Fruit fly (Drosophila melanogaster) whole organism, wandering third instar larva: ENCODE measurements around the gene simj.

Experiments used
- Abd-B ChIP-seq: fragments of >200 bp; optimal IDR thresholded peaks from 2 replicates; lab custom pipeline; 2017; ENCODE audit warnings: missing biosample characterization, missing genetic modification characterization
- CG32264 ChIP-seq: fragments of 200-800 bp; sonication (Bioruptor generic); optimal IDR thresholded peaks from 2 replicates; lab custom pipeline; 2016; ENCODE audit warnings: missing biosample characterization, missing genetic modification characterization
- CG9705 ChIP-seq: fragments of 200-800 bp; sonication (Bioruptor generic); optimal IDR thresholded peaks from 2 replicates; lab custom pipeline; 2018; ENCODE audit warnings: missing biosample characterization, mild to moderate bottlenecking, missing genetic modification characterization
- CrebA ChIP-seq: fragments of 200-800 bp; sonication (Bioruptor generic); optimal IDR thresholded peaks from 2 replicates; lab custom pipeline; 2016; ENCODE audit warnings: missing biosample characterization, mild to moderate bottlenecking, missing genetic modification characterization, borderline replicate concordance
- Dif ChIP-seq: fragments of 200-275, 200-300 bp; sonication (Bioruptor generic); optimal IDR thresholded peaks from 2 replicates; lab custom pipeline; 2018; ENCODE audit warnings: missing biosample characterization, missing genetic modification characterization; ENCODE audit not compliant: partially characterized antibody
- GATAd ChIP-seq: sonication (Bioruptor generic); optimal IDR thresholded peaks from 2 replicates; lab custom pipeline; 2016; ENCODE audit warnings: missing biosample characterization, missing genetic modification characterization
- HLH106 ChIP-seq: fragments of 200-800 bp; optimal IDR thresholded peaks from 3 replicates; lab custom pipeline; 2019; ENCODE audit warnings: missing biosample characterization, mild to moderate bottlenecking, missing genetic modification characterization, moderate library complexity
- Hnf4 ChIP-seq: fragments of 200-800 bp; sonication (Bioruptor generic); optimal IDR thresholded peaks from 2 replicates; lab custom pipeline; 2016; ENCODE audit warnings: missing biosample characterization, mild to moderate bottlenecking, missing genetic modification characterization
- Hr78 ChIP-seq: fragments of >200 bp; optimal IDR thresholded peaks from 2 replicates; lab custom pipeline; 2017; ENCODE audit warnings: missing biosample characterization, missing genetic modification characterization
- Jra ChIP-seq: sonication (Bioruptor generic); optimal IDR thresholded peaks from 2 replicates; lab custom pipeline; 2016; ENCODE audit warnings: missing biosample characterization, missing genetic modification characterization
- Mio ChIP-seq: sonication (Bioruptor generic); optimal IDR thresholded peaks from 2 replicates; lab custom pipeline; 2016; ENCODE audit warnings: missing biosample characterization, missing genetic modification characterization
- Rel ChIP-seq, 2 experiments: fragments of 200-800 bp; sonication (Bioruptor generic) in 1 of 2; optimal IDR thresholded peaks; 2 replicates in 1 of 2; 3 replicates in 1 of 2; lab custom pipeline; 2016 to 2019; ENCODE audit warnings: mild to moderate bottlenecking in 2 of 2, missing biosample characterization in 2 of 2, missing genetic modification characterization in 2 of 2, moderate library complexity in 1 of 2
- Sp1 ChIP-seq: fragments of 200-800 bp; sonication (Bioruptor generic); optimal IDR thresholded peaks from 3 replicates; lab custom pipeline; 2019; ENCODE audit warnings: missing biosample characterization, mild to moderate bottlenecking, missing genetic modification characterization, moderate library complexity
- Vsx2 ChIP-seq: fragments of 200-300, 225-300 bp; sonication (Bioruptor generic); optimal IDR thresholded peaks from 2 replicates; lab custom pipeline; 2018; ENCODE audit warnings: missing biosample characterization, missing genetic modification characterization; ENCODE audit not compliant: partially characterized antibody
- brk ChIP-seq: fragments of 200-800 bp; sonication (Bioruptor generic); optimal IDR thresholded peaks from 2 replicates; lab custom pipeline; 2016; ENCODE audit warnings: missing biosample characterization, mild to moderate bottlenecking, missing genetic modification characterization
- dl ChIP-seq, 2 experiments: fragments of 175-275, 200-275 bp in 1 of 2; fragments of 200-275 bp in 1 of 2; sonication (Bioruptor generic); optimal IDR thresholded peaks; lab custom pipeline; 2018; ENCODE audit warnings: mild to moderate bottlenecking in 2 of 2, missing biosample characterization in 2 of 2, missing genetic modification characterization in 2 of 2, moderate library complexity in 2 of 2; ENCODE audit not compliant: partially characterized antibody in 2 of 2, insufficient read depth in 1 of 2
- dmrt93B ChIP-seq: fragments of 200-800 bp; sonication (Bioruptor generic); optimal IDR thresholded peaks from 2 replicates; lab custom pipeline; 2018; ENCODE audit warnings: missing biosample characterization, mild to moderate bottlenecking, missing genetic modification characterization
- dsf ChIP-seq: sonication (Bioruptor generic); optimal IDR thresholded peaks from 2 replicates; lab custom pipeline; 2016; ENCODE audit warnings: missing biosample characterization, missing genetic modification characterization, borderline replicate concordance
- ey ChIP-seq: fragments of 200-800 bp; sonication (Bioruptor generic); optimal IDR thresholded peaks from 2 replicates; lab custom pipeline; 2016; ENCODE audit warnings: missing biosample characterization, missing genetic modification characterization
- foxo ChIP-seq, 2 experiments: fragments of 200-800 bp; sonication (Bioruptor generic); optimal IDR thresholded peaks; 2 replicates in 1 of 2; 3 replicates in 1 of 2; lab custom pipeline; 2016 to 2017; ENCODE audit warnings: missing biosample characterization in 2 of 2, missing genetic modification characterization in 2 of 2
- fru ChIP-seq: fragments of 200-800 bp; sonication (Bioruptor generic); optimal IDR thresholded peaks from 3 replicates; lab custom pipeline; 2016; ENCODE audit warnings: missing biosample characterization, mild to moderate bottlenecking, missing genetic modification characterization
- h ChIP-seq: fragments of 200-800 bp; sonication (Bioruptor generic); optimal IDR thresholded peaks from 3 replicates; lab custom pipeline; 2016; ENCODE audit warnings: missing biosample characterization, mild to moderate bottlenecking, missing genetic modification characterization
- lola ChIP-seq: fragments of >200 bp; optimal IDR thresholded peaks from 2 replicates; lab custom pipeline; 2017; ENCODE audit warnings: missing biosample characterization, missing genetic modification characterization
- pan ChIP-seq: fragments of >200 bp; optimal IDR thresholded peaks from 2 replicates; lab custom pipeline; 2017
- psq ChIP-seq: fragments of 200-800 bp; sonication (Bioruptor generic); optimal IDR thresholded peaks from 3 replicates; lab custom pipeline; 2017; ENCODE audit warnings: missing biosample characterization, mild to moderate bottlenecking, missing genetic modification characterization, moderate library complexity
- rgr ChIP-seq: fragments of 200-800 bp; sonication (Bioruptor generic); optimal IDR thresholded peaks from 3 replicates; lab custom pipeline; 2016; ENCODE audit warnings: missing biosample characterization, mild to moderate bottlenecking, missing genetic modification characterization
- sage ChIP-seq: fragments of 200-800 bp; sonication (Bioruptor generic); optimal IDR thresholded peaks from 2 replicates; lab custom pipeline; 2016; ENCODE audit warnings: missing biosample characterization, mild to moderate bottlenecking, missing genetic modification characterization
- sv ChIP-seq: fragments of 200-800 bp; sonication (Bioruptor generic); optimal IDR thresholded peaks from 3 replicates; lab custom pipeline; 2016; ENCODE audit warnings: missing biosample characterization, missing genetic modification characterization
- tai ChIP-seq: sonication (Bioruptor generic); optimal IDR thresholded peaks from 2 replicates; lab custom pipeline; 2016; ENCODE audit warnings: missing biosample characterization, missing genetic modification characterization
- usp ChIP-seq: fragments of >200 bp; optimal IDR thresholded peaks from 2 replicates; lab custom pipeline; 2017; ENCODE audit warnings: missing biosample characterization, missing genetic modification characterization

The simj gene

dm6 chr3L:10647158-10647557, 17.4 kb upstream of the simj start:
- TF ChIP-seq Jra (GFP tag; lab: Kevin White, UChicago): no peak
- TF ChIP-seq h (GFP tag; lab: Kevin White, UChicago): no peak
- TF ChIP-seq Rel (GFP tag; optimal IDR thresholded peaks at IDR 0.05; lab: Kevin White, UChicago): no peak
- TF ChIP-seq Rel (tag; optimal IDR thresholded peaks at IDR 0.05; lab: Kevin White, UChicago): no peak
- no peak for TF ChIP-seq CrebA (GFP tag; lab: Kevin White, UChicago)
- TF ChIP-seq Mio (GFP tag; lab: Kevin White, UChicago): no peak
- no peak for TF ChIP-seq brk
- TF ChIP-seq Sp1: no peak
- TF ChIP-seq usp (GFP tag; lab: Kevin White, UChicago): no peak
- TF ChIP-seq ey (GFP tag; lab: Kevin White, UChicago): no peak
- no peak for TF ChIP-seq Hr78 (GFP tag; lab: Kevin White, UChicago)
- TF ChIP-seq CG9705 (GFP tag; lab: Kevin White, UChicago): no peak
- TF ChIP-seq sv (GFP tag; lab: Kevin White, UChicago): no peak
- no peak for TF ChIP-seq psq (GFP tag; lab: Kevin White, UChicago)

- TF ChIP-seq Abd-B (GFP tag; lab: Kevin White, UChicago) (no peak), foxo (GFP tag; optimal IDR thresholded peaks at IDR 0.05; lab: Kevin White, UChicago) (no peak), dsf (no peak), psq (GFP tag; lab: Kevin White, UChicago) (no peak), brk (no peak), tai (GFP tag; lab: Kevin White, UChicago) (no peak), HLH106 (tag; lab: Kevin White, UChicago) (no peak), ey (GFP tag; lab: Kevin White, UChicago) (no peak)
- TF ChIP-seq, all 38 proteins: peak for 0
Measured at dm6 chr3L:10648431-10648830, 16.1 kb upstream of the simj start.

dm6 chr3L:10651271-10651670, 13.3 kb upstream of the simj start:
- TF ChIP-seq HLH106 (tag; lab: Kevin White, UChicago) (no peak), dmrt93B (GFP tag; lab: Kevin White, UChicago) (no peak), dl (GFP tag; optimal IDR thresholded peaks at IDR 0.05; lab: Kevin White, UChicago; ENCODE audit: insufficient read depth in 1 of 2, partially characterized antibody in 2 of 2) (no peak), Dif (GFP tag; lab: Kevin White, UChicago) (no peak), rgr (GFP tag; lab: Kevin White, UChicago) (no peak)
- TF ChIP-seq, all 38 proteins: peak for 0

dm6 chr3L:10652487-10652886, 12.1 kb upstream of the simj start:
- no peak for TF ChIP-seq CG32264 (GFP tag; lab: Kevin White, UChicago)
- no peak for TF ChIP-seq Mio (GFP tag; lab: Kevin White, UChicago)
- no peak for TF ChIP-seq CrebA (GFP tag; lab: Kevin White, UChicago)
- no peak for TF ChIP-seq Jra (GFP tag; lab: Kevin White, UChicago)
- TF ChIP-seq dsf: no peak
- TF ChIP-seq sage: no peak
- TF ChIP-seq GATAd (GFP tag; lab: Kevin White, UChicago): no peak
- TF ChIP-seq pan (lab: Kevin White, UChicago): no peak
- TF ChIP-seq psq (GFP tag; lab: Kevin White, UChicago): no peak
- no peak for TF ChIP-seq Vsx2 (GFP tag; lab: Kevin White, UChicago)
- TF ChIP-seq Dif (GFP tag; lab: Kevin White, UChicago): no peak
- TF ChIP-seq lola (GFP tag; lab: Kevin White, UChicago): no peak
- TF ChIP-seq Hnf4: no peak

- TF ChIP-seq Sp1: no peak
- TF ChIP-seq Vsx2 (GFP tag; lab: Kevin White, UChicago): no peak
- no peak for TF ChIP-seq Hnf4
- TF ChIP-seq CG32264 (GFP tag; lab: Kevin White, UChicago): no peak
- no peak for TF ChIP-seq Jra (GFP tag; lab: Kevin White, UChicago)
- no peak for TF ChIP-seq fru (GFP tag; lab: Kevin White, UChicago)
- TF ChIP-seq, all 38 proteins: peak for 0
Measured at dm6 chr3L:10654439-10654838, 10.1 kb upstream of the simj start.
